Fruit fly (Drosophila melanogaster) S2 (cell line): ENCODE measurements around the gene RecQ4.

ENCODE experiments used
- CG8478 ChIP-seq: fragments of >200 bp; optimal IDR thresholded peaks from 2 replicates; lab custom pipeline; 2018
- CTCF ChIP-seq, 2 experiments: fragments of >200 bp; optimal IDR thresholded peaks; 2 replicates each; lab custom pipeline; 2018

RecQ4 gene

dm6 chr3L:8175818-8176217 lies at the start of gene RecQ4:
Gene RecQ4 (minus strand): TSS chr3L:8175978.
- TF ChIP-seq CTCF (optimal IDR thresholded peaks at IDR 0.05; lab: Kevin White, UChicago) (no peak), CG8478 (no peak)

dm6 chr3L:8221835-8222234 lies 46.1 kb upstream of the RecQ4 start, which contains the start of gene CG13678:
Gene CG13678 (plus strand): TSS chr3L:8222141.
- TF ChIP-seq CG8478 (no peak), CTCF (optimal IDR thresholded peaks at IDR 0.05; lab: Kevin White, UChicago) (no peak)

dm6 chr3L:8219687-8220086 lies 43.9 kb upstream of the RecQ4 start:
- TF ChIP-seq CTCF (optimal IDR thresholded peaks at IDR 0.05; lab: Kevin White, UChicago) (no peak), CG8478 (no peak)

- TF ChIP-seq CG8478, result no peak
- no peak for TF ChIP-seq CTCF (optimal IDR thresholded peaks at IDR 0.05; lab: Kevin White, UChicago)
These were observed 43.1 kb upstream of the RecQ4 start, which contains the start of gene CG13674 for dm6 chr3L:8218883-8219282. Gene CG13674 (minus strand): TSS chr3L:8218983.

dm6 chr3L:8214980-8215379 lies 39.2 kb upstream of the RecQ4 start, which contains the start of gene CG8012:
Gene CG8012 (plus strand): TSS chr3L:8215280.
- TF ChIP-seq CTCF (optimal IDR thresholded peaks at IDR 0.05; lab: Kevin White, UChicago) (no peak), CG8478 (no peak)

- TF ChIP-seq CG8478 (no peak), CTCF (optimal IDR thresholded peaks at IDR 0.05; lab: Kevin White, UChicago) (no peak)
These were observed 35.8 kb upstream of the RecQ4 start, which contains the start of gene CG8006 for dm6 chr3L:8211590-8211989. Gene CG8006 (plus strand): TSS chr3L:8211890.

dm6 chr3L:8210596-8210995 lies 34.8 kb upstream of the RecQ4 start, which contains the start of gene tut:
Gene tut (minus strand): TSS chr3L:8210743.
- TF ChIP-seq CG8478 (no peak), CTCF (optimal IDR thresholded peaks at IDR 0.05; lab: Kevin White, UChicago) (no peak)

- TF ChIP-seq CG8478 (no peak), CTCF (optimal IDR thresholded peaks at IDR 0.05; lab: Kevin White, UChicago) (no peak)
These were observed 26.6 kb upstream of the RecQ4 start, which contains the start of the genes CG7366 and CG13679 for dm6 chr3L:8202317-8202842. Gene CG7366 (minus strand): TSS chr3L:8202417. Gene CG13679 (plus strand): TSS chr3L:8202792.

dm6 chr3L:8197779-8198279 lies 22.1 kb upstream of the RecQ4 start, which contains the start of the genes UbcE2M and Dhps:
Gene UbcE2M (minus strand): TSS chr3L:8197987.
Gene Dhps (plus strand): TSS chr3L:8198207.
- TF ChIP-seq CTCF (optimal IDR thresholded peaks at IDR 0.05; lab: Kevin White, UChicago) (no peak), CG8478 (no peak)

dm6 chr3L:8193016-8193415 lies 17.2 kb upstream of the RecQ4 start, which contains the start of gene CG7387:
Gene CG7387 (minus strand): TSS chr3L:8193116.
- no peak for TF ChIP-seq CG8478
- no peak for TF ChIP-seq CTCF (optimal IDR thresholded peaks at IDR 0.05; lab: Kevin White, UChicago)

- TF ChIP-seq CTCF (optimal IDR thresholded peaks at IDR 0.05; lab: Kevin White, UChicago) (no peak), CG8478 (no peak)
These were observed 15.3 kb upstream of the RecQ4 start, which contains the start of gene MED24 for dm6 chr3L:8191042-8191613. Gene MED24 (plus strand): TSS chr3L:8191270.

- TF ChIP-seq CG8478, result no peak
- no peak for TF ChIP-seq CTCF (optimal IDR thresholded peaks at IDR 0.05; lab: Kevin White, UChicago)
These were observed 13.5 kb upstream of the RecQ4 start for dm6 chr3L:8189234-8189633.

- TF ChIP-seq CG8478 (no peak), CTCF (optimal IDR thresholded peaks at IDR 0.05; lab: Kevin White, UChicago) (no peak)
These were observed 11.6 kb upstream of the RecQ4 start for dm6 chr3L:8187397-8187811.

- peak in 1 of 2 experiments; percentile 14 for TF ChIP-seq CTCF (optimal IDR thresholded peaks at IDR 0.05; lab: Kevin White, UChicago)
- TF ChIP-seq CG8478, result no peak
These were observed 11.0 kb upstream of the RecQ4 start, which contains the start of the genes ERR and Atg18a for dm6 chr3L:8186627-8187396. Gene ERR (minus strand): TSS chr3L:8186671. Gene Atg18a (plus strand): TSS chr3L:8186857.
